Worm (Caenorhabditis elegans) whole organism, late embryonic: ENCODE results near the gene K06H6.2.

Experiments
- C08G9.2 ChIP-seq: sonication (generic microtip); optimal IDR thresholded peaks from 2 replicates; lab custom pipeline; 2016; ENCODE audit warnings: mild to moderate bottlenecking, missing genetic modification characterization, moderate library complexity, missing compliant biosample characterization
- C38D4.7 ChIP-seq: fragments of 200-800 bp; sonication (Bioruptor generic); optimal IDR thresholded peaks from 2 replicates; lab custom pipeline; 2018; ENCODE audit warnings: mild to moderate bottlenecking, missing genetic modification characterization, moderate library complexity, missing compliant biosample characterization
- K02D7.2 ChIP-seq: sonication (generic microtip); optimal IDR thresholded peaks from 2 replicates; lab custom pipeline; 2017; ENCODE audit warnings: mild to moderate bottlenecking, missing genetic modification characterization, missing compliant biosample characterization
- Y22D7AL.16 ChIP-seq: sonication (generic microtip); optimal IDR thresholded peaks from 2 replicates; lab custom pipeline; 2016; ENCODE audit warnings: missing genetic modification characterization, missing compliant biosample characterization
- ama-1 ChIP-seq: fragments of 150-350 bp; optimal IDR thresholded peaks from 2 replicates; lab custom pipeline; 2014
- ceh-18 ChIP-seq: sonication (generic microtip); optimal IDR thresholded peaks from 2 replicates; lab custom pipeline; 2016; ENCODE audit warnings: missing genetic modification characterization, missing compliant biosample characterization
- ceh-19 ChIP-seq: fragments of 200-800 bp; sonication (Bioruptor generic); optimal IDR thresholded peaks from 2 replicates; lab custom pipeline; 2018; ENCODE audit warnings: mild to moderate bottlenecking, missing genetic modification characterization, missing compliant biosample characterization
- ceh-22 ChIP-seq: sonication (generic microtip); optimal IDR thresholded peaks from 2 replicates; lab custom pipeline; 2017; ENCODE audit warnings: missing biosample characterization, missing genetic modification characterization
- ceh-24 ChIP-seq: sonication (generic microtip); optimal IDR thresholded peaks from 2 replicates; lab custom pipeline; 2016; ENCODE audit warnings: mild to moderate bottlenecking, missing genetic modification characterization, missing compliant biosample characterization
- ceh-30 ChIP-seq: fragments of 150-350 bp; optimal IDR thresholded peaks from 2 replicates; lab custom pipeline; 2014; ENCODE audit warnings: missing biosample characterization, missing genetic modification characterization
- ceh-31 ChIP-seq: sonication (generic microtip); optimal IDR thresholded peaks from 2 replicates; lab custom pipeline; 2016; ENCODE audit warnings: missing genetic modification characterization, missing compliant biosample characterization
- ceh-34 ChIP-seq: sonication (generic microtip); optimal IDR thresholded peaks from 2 replicates; lab custom pipeline; 2016; ENCODE audit warnings: mild to moderate bottlenecking, missing genetic modification characterization, missing compliant biosample characterization
- ceh-48 ChIP-seq: sonication (generic microtip); optimal IDR thresholded peaks from 2 replicates; lab custom pipeline; 2016; ENCODE audit warnings: missing genetic modification characterization, inconsistent platforms, missing compliant biosample characterization
- dmd-4 ChIP-seq: sonication (generic microtip); optimal IDR thresholded peaks from 2 replicates; lab custom pipeline; 2016; ENCODE audit warnings: borderline replicate concordance, missing genetic modification characterization, missing compliant biosample characterization
- dve-1 ChIP-seq: sonication (generic microtip); optimal IDR thresholded peaks from 2 replicates; lab custom pipeline; 2017; ENCODE audit warnings: antibody characterized with exemption, mild to moderate bottlenecking, missing genetic modification characterization, missing compliant biosample characterization
- elt-2 ChIP-seq: sonication (generic microtip); optimal IDR thresholded peaks from 2 replicates; lab custom pipeline; 2016; ENCODE audit warnings: missing genetic modification reagents, missing genetic modification characterization, missing compliant biosample characterization
- elt-4 ChIP-seq: sonication (generic microtip); optimal IDR thresholded peaks from 2 replicates; lab custom pipeline; 2016; ENCODE audit warnings: missing genetic modification characterization, missing compliant biosample characterization
- ets-4 ChIP-seq: sonication (generic microtip); optimal IDR thresholded peaks from 2 replicates; lab custom pipeline; 2016; ENCODE audit warnings: missing genetic modification characterization, missing compliant biosample characterization
- fax-1 ChIP-seq: sonication (generic microtip); optimal IDR thresholded peaks from 2 replicates; lab custom pipeline; 2016; ENCODE audit warnings: missing genotype, missing genetic modification characterization, missing compliant biosample characterization
- fkh-6 ChIP-seq: sonication (generic microtip); optimal IDR thresholded peaks from 2 replicates; lab custom pipeline; 2016; ENCODE audit warnings: missing genetic modification characterization, missing compliant biosample characterization
- gmeb-2 ChIP-seq: sonication (generic microtip); optimal IDR thresholded peaks from 2 replicates; lab custom pipeline; 2016; ENCODE audit warnings: missing genetic modification characterization, inconsistent platforms, missing compliant biosample characterization
- hlh-6 ChIP-seq: sonication (generic microtip); optimal IDR thresholded peaks from 2 replicates; lab custom pipeline; 2016; ENCODE audit warnings: missing genotype, missing genetic modification characterization, missing compliant biosample characterization
- hlh-8 ChIP-seq: sonication (generic microtip); optimal IDR thresholded peaks from 2 replicates; lab custom pipeline; 2016; ENCODE audit warnings: missing genotype, missing genetic modification characterization, missing compliant biosample characterization
- lin-11 ChIP-seq: fragments of 200-800 bp; sonication (Bioruptor generic); optimal IDR thresholded peaks from 2 replicates; lab custom pipeline; 2018; ENCODE audit warnings: mild to moderate bottlenecking, missing genetic modification characterization, missing compliant biosample characterization
- mec-3 ChIP-seq: sonication (generic microtip); optimal IDR thresholded peaks from 2 replicates; lab custom pipeline; 2016; ENCODE audit warnings: borderline replicate concordance, missing genetic modification characterization, missing compliant biosample characterization
- nfya-1 ChIP-seq: sonication (generic microtip); optimal IDR thresholded peaks from 2 replicates; lab custom pipeline; 2017; ENCODE audit warnings: missing genetic modification characterization, mild to moderate bottlenecking, missing compliant biosample characterization, antibody characterized with exemption, moderate library complexity
- nhr-232 ChIP-seq: sonication (generic microtip); optimal IDR thresholded peaks from 2 replicates; lab custom pipeline; 2016; ENCODE audit warnings: missing genetic modification characterization, missing compliant biosample characterization
- npax-4 ChIP-seq: sonication (generic microtip); optimal IDR thresholded peaks from 2 replicates; lab custom pipeline; 2016; ENCODE audit warnings: missing genetic modification characterization, missing compliant biosample characterization
- pat-9 ChIP-seq: fragments of 200-800 bp; sonication (Bioruptor generic); optimal IDR thresholded peaks from 2 replicates; lab custom pipeline; 2018; ENCODE audit warnings: mild to moderate bottlenecking, missing genetic modification characterization, moderate library complexity, missing compliant biosample characterization
- pha-2 ChIP-seq: sonication (generic microtip); optimal IDR thresholded peaks from 2 replicates; lab custom pipeline; 2017; ENCODE audit warnings: mild to moderate bottlenecking, missing genetic modification characterization, missing compliant biosample characterization
- pha-4 ChIP-seq: fragments of 150-350 bp; optimal IDR thresholded peaks from 2 replicates; lab custom pipeline; 2018; ENCODE audit warnings: missing biosample characterization, missing genetic modification reagents, missing genetic modification characterization
- pqm-1 ChIP-seq: sonication (generic microtip); optimal IDR thresholded peaks from 2 replicates; lab custom pipeline; 2016; ENCODE audit warnings: missing genetic modification characterization, missing compliant biosample characterization
- pros-1 ChIP-seq: fragments of 150-350 bp; optimal IDR thresholded peaks from 2 replicates; lab custom pipeline; 2014; ENCODE audit warnings: missing biosample characterization, missing genetic modification reagents, missing genetic modification characterization
- ref-2 ChIP-seq: sonication (generic microtip); optimal IDR thresholded peaks from 2 replicates; lab custom pipeline; 2016; ENCODE audit warnings: missing genetic modification characterization, missing compliant biosample characterization
- rnt-1 ChIP-seq: sonication (generic microtip); optimal IDR thresholded peaks from 2 replicates; lab custom pipeline; 2016; ENCODE audit warnings: missing genetic modification characterization, missing compliant biosample characterization
- sox-4 ChIP-seq: sonication (generic microtip); optimal IDR thresholded peaks from 2 replicates; lab custom pipeline; 2017; ENCODE audit warnings: mild to moderate bottlenecking, missing genetic modification characterization, inconsistent platforms, missing compliant biosample characterization
- syd-9 ChIP-seq: sonication (generic microtip); optimal IDR thresholded peaks from 2 replicates; lab custom pipeline; 2016; ENCODE audit warnings: mild to moderate bottlenecking, missing genetic modification characterization, moderate library complexity, missing compliant biosample characterization
- tbx-2 ChIP-seq: sonication (generic microtip); optimal IDR thresholded peaks from 2 replicates; lab custom pipeline; 2016; ENCODE audit warnings: missing genetic modification characterization, missing compliant biosample characterization
- tbx-7 ChIP-seq: sonication (generic microtip); optimal IDR thresholded peaks from 2 replicates; lab custom pipeline; 2016; ENCODE audit warnings: missing genotype, missing genetic modification characterization, missing compliant biosample characterization
- ttx-3 ChIP-seq: sonication (generic microtip); optimal IDR thresholded peaks from 2 replicates; lab custom pipeline; 2016; ENCODE audit warnings: missing genetic modification reagents, missing genetic modification characterization, missing compliant biosample characterization
- unc-42 ChIP-seq: sonication (generic microtip); optimal IDR thresholded peaks from 2 replicates; lab custom pipeline; 2016; ENCODE audit warnings: missing genotype, missing genetic modification characterization, missing compliant biosample characterization
- unc-55 ChIP-seq: sonication (generic microtip); optimal IDR thresholded peaks from 2 replicates; lab custom pipeline; 2017; ENCODE audit warnings: missing biosample characterization, missing genetic modification reagents, missing genetic modification characterization
- unc-86 ChIP-seq: sonication (generic microtip); optimal IDR thresholded peaks from 2 replicates; lab custom pipeline; 2016; ENCODE audit warnings: missing genetic modification characterization, missing compliant biosample characterization
- zip-5 ChIP-seq: sonication (generic microtip); optimal IDR thresholded peaks from 2 replicates; lab custom pipeline; 2016; ENCODE audit warnings: missing genetic modification characterization, missing compliant biosample characterization

Gene K06H6.2

ce11 chrV:585472-585871 lies at the start of gene K06H6.2:
K06H6.2 (plus strand) TSS chrV:585772.
- no peak for TF ChIP-seq rnt-1 (tag; lab: Kevin White, UChicago)
- no peak for TF ChIP-seq pros-1 (tag; lab: Kevin White, UChicago)
- TF ChIP-seq ets-4 (tag; lab: Kevin White, UChicago), result no peak
- TF ChIP-seq pha-4, result no peak
- TF ChIP-seq zip-5, result no peak
- TF ChIP-seq ama-1 (lab: Kevin White, UChicago), result no peak
- TF ChIP-seq Y22D7AL.16 (tag; lab: Kevin White, UChicago), result no peak
- no peak for TF ChIP-seq fkh-6
- no peak for TF ChIP-seq ceh-31 (tag; lab: Kevin White, UChicago)
- no peak for TF ChIP-seq elt-2 (tag; lab: Kevin White, UChicago)
- TF ChIP-seq pqm-1 (tag; lab: Kevin White, UChicago), result no peak
- no peak for TF ChIP-seq lin-11 (tag; lab: Kevin White, UChicago)

- TF ChIP-seq unc-55 (GFP tag; lab: Kevin White, UChicago) (no peak), zip-5 (no peak), nfya-1 (no peak), fkh-6 (no peak), ceh-31 (tag; lab: Kevin White, UChicago) (no peak), K02D7.2 (tag; lab: Kevin White, UChicago) (no peak), ref-2 (tag; lab: Kevin White, UChicago) (no peak), npax-4 (tag; lab: Kevin White, UChicago) (no peak), unc-42 (tag; lab: Kevin White, UChicago) (no peak), ceh-18 (tag; lab: Kevin White, UChicago) (no peak), ceh-48 (no peak), ceh-30 (tag; lab: Kevin White, UChicago) (no peak), ceh-19 (GFP tag; lab: Kevin White, UChicago) (no peak), rnt-1 (tag; lab: Kevin White, UChicago) (no peak), elt-4 (tag; lab: Kevin White, UChicago) (no peak), dmd-4 (tag; lab: Kevin White, UChicago) (no peak)
Measured at ce11 chrV:536571-536970, 49.0 kb upstream of the K06H6.2 start, which contains the start of gene C14C6.5. C14C6.5 (plus strand) TSS chrV:536628.

- TF ChIP-seq ref-2 (tag; lab: Kevin White, UChicago) (no peak), ceh-24 (tag; lab: Kevin White, UChicago) (no peak), ttx-3 (tag; lab: Kevin White, UChicago) (no peak), hlh-6 (no peak), ama-1 (lab: Kevin White, UChicago) (no peak), dve-1 (tag; lab: Kevin White, UChicago) (no peak), rnt-1 (tag; lab: Kevin White, UChicago) (no peak), ceh-34 (tag; lab: Kevin White, UChicago) (no peak)
- TF ChIP-seq, all 69 proteins: peak for 0
Measured at ce11 chrV:539040-539510, 46.5 kb upstream of the K06H6.2 start, which contains the start of gene nhr-155. nhr-155 (plus strand) TSS chrV:539460.

- TF ChIP-seq rnt-1 (tag; lab: Kevin White, UChicago), result no peak
- no peak for TF ChIP-seq pat-9 (tag; lab: Kevin White, UChicago)
- no peak for TF ChIP-seq gmeb-2 (tag; lab: Kevin White, UChicago)
- TF ChIP-seq C38D4.7 (GFP tag; lab: Kevin White, UChicago), result no peak
- no peak for TF ChIP-seq fax-1 (tag; lab: Kevin White, UChicago)
- TF ChIP-seq tbx-7 (tag; lab: Kevin White, UChicago), result no peak
- TF ChIP-seq ceh-31 (tag; lab: Kevin White, UChicago), result no peak
- TF ChIP-seq lin-11 (tag; lab: Kevin White, UChicago), result no peak
Measured at ce11 chrV:541470-541869, 44.1 kb upstream of the K06H6.2 start.

ce11 chrV:543169-543568 lies 42.4 kb upstream of the K06H6.2 start, which contains the start of gene C14C6.3:
C14C6.3 (plus strand) TSS chrV:543469.
- TF ChIP-seq ceh-22 (tag; lab: Kevin White, UChicago) (no peak), unc-42 (tag; lab: Kevin White, UChicago) (no peak), Y22D7AL.16 (tag; lab: Kevin White, UChicago) (no peak), dve-1 (tag; lab: Kevin White, UChicago) (no peak), elt-2 (tag; lab: Kevin White, UChicago) (no peak), unc-86 (tag; lab: Kevin White, UChicago) (no peak), C08G9.2 (tag; lab: Kevin White, UChicago) (no peak), nfya-1 (no peak), unc-55 (GFP tag; lab: Kevin White, UChicago) (no peak), sox-4 (no peak), nhr-232 (tag; lab: Kevin White, UChicago) (no peak), elt-4 (tag; lab: Kevin White, UChicago) (no peak), mec-3 (tag; lab: Kevin White, UChicago) (no peak), pha-2 (tag; lab: Kevin White, UChicago) (no peak), tbx-2 (tag; lab: Kevin White, UChicago) (no peak), hlh-8 (tag; lab: Kevin White, UChicago) (no peak), syd-9 (tag; lab: Kevin White, UChicago) (no peak), ceh-31 (tag; lab: Kevin White, UChicago) (no peak), ceh-30 (tag; lab: Kevin White, UChicago) (no peak)
- TF ChIP-seq, all 69 proteins: peak for 0
